Fruit fly (Drosophila melanogaster) Kc167 (cell line): ENCODE data around the gene Fas3.

Experiments
- Myc ChIP-seq: fragments of >200 bp; optimal IDR thresholded peaks from 2 replicates; lab custom pipeline; 2017; ENCODE audit warnings: missing external identifiers
- Sin3A ChIP-seq: fragments of >200 bp; optimal IDR thresholded peaks from 2 replicates; lab custom pipeline; 2018; ENCODE audit warnings: missing external identifiers
- h ChIP-seq: fragments of >200 bp; optimal IDR thresholded peaks from 3 replicates; lab custom pipeline; 2018; ENCODE audit warnings: missing external identifiers
- insv ChIP-seq: fragments of >200 bp; optimal IDR thresholded peaks from 3 replicates; lab custom pipeline; 2018; ENCODE audit warnings: missing external identifiers
- psq ChIP-seq: fragments of >200 bp; optimal IDR thresholded peaks from 2 replicates; lab custom pipeline; 2017; ENCODE audit warnings: missing external identifiers
- ttk ChIP-seq: sonication (Bioruptor generic); optimal IDR thresholded peaks from 2 replicates; lab custom pipeline; 2017; ENCODE audit warnings: missing external identifiers

The Fas3 gene

DNA sequence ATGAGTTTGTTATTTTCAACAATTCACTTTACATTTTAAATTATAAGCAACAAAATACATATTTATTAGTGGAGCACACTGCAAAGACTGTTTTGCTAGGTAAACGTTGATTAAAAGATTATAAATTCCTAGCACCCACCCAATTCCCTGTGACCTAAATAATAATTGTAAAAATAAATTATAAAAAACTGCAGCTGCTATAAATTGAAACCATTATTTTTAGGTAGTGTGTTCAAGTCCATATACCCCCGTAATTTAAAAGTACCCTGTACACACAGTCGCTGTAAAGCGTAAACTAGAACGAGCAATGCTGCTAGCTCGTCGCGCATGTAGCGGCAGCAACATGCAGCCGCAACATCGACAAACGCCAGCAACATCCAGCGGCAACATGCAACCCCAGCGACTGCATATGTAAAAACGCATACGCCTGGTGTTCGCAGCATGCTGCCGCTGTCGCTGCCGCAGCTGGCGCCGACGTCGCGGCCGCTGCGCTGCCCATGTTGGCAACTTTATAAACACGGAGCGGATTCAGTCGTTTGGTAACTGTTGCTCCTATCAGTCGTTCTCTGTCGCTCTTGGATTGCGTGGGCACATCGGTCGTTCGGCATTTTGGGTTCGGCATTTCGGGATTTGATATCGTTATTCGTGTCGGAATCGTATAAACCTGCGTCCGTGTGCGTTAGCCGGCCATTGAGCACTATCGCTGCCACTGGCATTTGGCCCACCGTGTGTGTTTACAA is at the start of gene Fas3:
Gene Fas3, plus strand, starts transcription at position 526 of the 740 bp plus-strand sequence.
- no peak for TF ChIP-seq psq (lab: Kevin White, UChicago)
- TF ChIP-seq Myc (lab: Kevin White, UChicago): no peak
- no peak for TF ChIP-seq insv (lab: Kevin White, UChicago)
- no peak for TF ChIP-seq ttk (lab: Kevin White, UChicago)
- TF ChIP-seq h: no peak
- TF ChIP-seq Sin3A (lab: Kevin White, UChicago): no peak

DNA sequence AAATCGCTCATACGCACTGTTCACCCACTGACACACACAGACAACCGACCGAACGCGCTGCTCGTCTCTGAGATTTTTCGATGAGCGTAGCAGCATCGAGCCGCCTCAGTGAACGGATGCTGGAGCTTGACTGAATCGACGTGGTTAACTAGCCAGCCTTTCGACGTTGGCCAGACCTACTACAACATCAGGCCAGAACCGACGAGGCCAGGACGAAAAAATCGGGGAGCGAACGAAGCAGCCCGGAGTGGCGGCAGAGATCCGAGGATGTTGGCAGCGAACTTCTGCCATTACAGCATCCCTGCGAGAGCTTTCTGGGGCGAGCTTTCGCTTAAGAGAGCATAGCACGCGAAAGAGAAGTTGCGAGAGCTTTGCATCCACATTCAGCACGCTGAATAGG is 44.2 kb upstream of the Fas3 start, which contains the start of gene CG42750:
Gene CG42750, minus strand, starts transcription at position 108 of the 400 bp plus-strand sequence.
- no peak for TF ChIP-seq Sin3A (lab: Kevin White, UChicago)

DNA sequence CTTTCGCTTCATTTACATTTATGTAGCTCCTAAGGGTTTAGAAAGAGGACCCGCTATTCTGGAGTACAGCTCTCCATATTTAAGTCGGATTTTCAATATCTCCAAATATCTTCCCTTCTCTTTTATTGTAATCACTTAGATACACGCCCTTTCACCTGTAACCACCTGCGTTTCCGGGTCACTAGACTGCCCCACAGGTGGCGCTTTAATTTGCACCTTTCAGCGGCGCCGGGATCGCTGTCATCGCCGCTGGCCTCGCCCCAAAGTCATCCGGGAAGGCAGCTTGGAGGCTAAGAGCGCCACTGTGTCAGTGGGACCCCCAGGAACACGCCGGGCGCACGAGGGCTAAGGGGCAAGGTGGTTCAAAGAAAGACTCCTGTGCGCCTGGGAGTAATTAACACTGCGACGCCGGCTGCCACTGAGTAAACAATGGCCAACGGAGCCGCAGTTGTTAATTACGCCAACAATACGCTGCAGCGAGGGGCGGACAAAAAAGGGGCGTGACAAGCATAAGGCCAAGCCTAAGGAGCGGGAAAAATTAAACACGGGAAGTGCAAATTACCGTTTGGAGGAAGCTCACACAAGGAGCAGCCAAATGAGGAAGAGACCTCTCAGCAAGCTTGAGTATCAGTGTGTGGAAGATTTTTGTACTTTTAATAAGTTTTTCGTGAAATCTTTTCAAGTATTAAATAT is 35.6 kb upstream of the Fas3 start:
- no peak for TF ChIP-seq Myc (lab: Kevin White, UChicago)
- no peak for TF ChIP-seq ttk (lab: Kevin White, UChicago)
- TF ChIP-seq psq (lab: Kevin White, UChicago): no peak
- no peak for TF ChIP-seq h
- TF ChIP-seq Sin3A (lab: Kevin White, UChicago): no peak
- no peak for TF ChIP-seq insv (lab: Kevin White, UChicago)

DNA sequence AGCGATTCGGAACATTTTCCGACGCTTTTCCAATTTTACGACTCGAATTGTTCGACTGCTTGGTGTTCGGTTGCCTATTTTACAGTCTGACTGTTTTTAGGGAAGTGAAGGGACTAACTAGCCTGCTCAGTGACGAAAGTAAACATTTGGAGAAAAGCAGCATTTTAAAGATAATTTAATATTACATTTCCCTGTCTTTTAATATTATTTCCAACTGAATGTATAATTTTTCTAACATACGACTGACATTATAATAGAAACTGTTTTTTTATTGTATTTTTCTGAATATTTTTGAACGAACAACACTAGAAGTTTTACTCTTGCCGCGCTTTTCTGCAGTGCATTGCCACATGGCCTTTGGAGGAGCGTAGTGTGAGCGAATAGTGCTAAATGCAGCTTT is 34.3 kb upstream of the Fas3 start, which contains the start of gene CG31787:
Gene CG31787, minus strand, starts transcription at position 101 of the 400 bp plus-strand sequence.
- TF ChIP-seq h: no peak
- no peak for TF ChIP-seq ttk (lab: Kevin White, UChicago)
- TF ChIP-seq Sin3A (lab: Kevin White, UChicago): no peak
- no peak for TF ChIP-seq insv (lab: Kevin White, UChicago)
- no peak for TF ChIP-seq Myc (lab: Kevin White, UChicago)
- TF ChIP-seq psq (lab: Kevin White, UChicago): no peak

DNA sequence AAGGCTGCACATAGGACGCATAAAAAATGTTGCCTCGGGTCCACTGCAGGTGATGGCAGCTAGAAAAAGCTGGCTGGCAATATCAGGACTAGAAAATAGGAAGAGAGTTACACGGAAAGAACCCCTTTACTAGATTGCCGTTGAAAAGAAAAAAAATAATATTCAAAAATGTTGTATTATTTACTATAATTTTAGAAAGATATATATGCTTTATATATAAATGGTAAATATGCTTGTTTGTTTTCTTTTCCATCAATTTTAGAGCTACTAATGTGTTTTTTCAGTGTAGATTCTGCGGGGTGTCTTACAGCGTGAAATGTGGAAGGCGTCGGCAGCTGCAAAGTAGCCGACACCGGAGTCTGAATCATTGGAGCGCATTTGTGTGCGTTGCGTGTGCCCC is 32.7 kb upstream of the Fas3 start:
- TF ChIP-seq insv (lab: Kevin White, UChicago) (no peak), psq (lab: Kevin White, UChicago) (no peak), h (no peak), ttk (lab: Kevin White, UChicago) (no peak), Sin3A (lab: Kevin White, UChicago) (no peak), Myc (lab: Kevin White, UChicago) (no peak)

DNA sequence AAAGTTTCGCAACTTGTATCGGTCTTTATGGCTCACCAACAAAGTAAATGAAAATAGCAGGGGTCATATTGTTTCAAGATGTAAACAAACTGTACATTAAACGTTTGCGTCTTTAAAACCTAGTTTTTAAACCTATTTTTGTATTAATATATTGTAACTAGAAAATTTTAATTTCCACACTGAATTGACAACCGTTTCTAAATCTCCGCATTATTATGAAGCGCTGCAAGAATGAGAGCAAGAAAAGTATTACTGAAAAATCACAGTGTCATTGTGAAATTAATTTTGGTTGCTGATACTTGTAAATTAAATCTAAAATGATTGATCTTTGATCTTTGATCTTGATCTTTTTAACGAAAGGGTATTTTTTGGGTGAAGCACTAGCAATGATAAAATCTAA is 28.5 kb upstream of the Fas3 start, which contains the start of gene CG43362:
Gene CG43362, minus strand, starts transcription at position 101 of the 400 bp plus-strand sequence.
- no peak for TF ChIP-seq h
- no peak for TF ChIP-seq ttk (lab: Kevin White, UChicago)
- TF ChIP-seq Myc (lab: Kevin White, UChicago): no peak
- no peak for TF ChIP-seq psq (lab: Kevin White, UChicago)
- no peak for TF ChIP-seq insv (lab: Kevin White, UChicago)
- TF ChIP-seq Sin3A (lab: Kevin White, UChicago): no peak

DNA sequence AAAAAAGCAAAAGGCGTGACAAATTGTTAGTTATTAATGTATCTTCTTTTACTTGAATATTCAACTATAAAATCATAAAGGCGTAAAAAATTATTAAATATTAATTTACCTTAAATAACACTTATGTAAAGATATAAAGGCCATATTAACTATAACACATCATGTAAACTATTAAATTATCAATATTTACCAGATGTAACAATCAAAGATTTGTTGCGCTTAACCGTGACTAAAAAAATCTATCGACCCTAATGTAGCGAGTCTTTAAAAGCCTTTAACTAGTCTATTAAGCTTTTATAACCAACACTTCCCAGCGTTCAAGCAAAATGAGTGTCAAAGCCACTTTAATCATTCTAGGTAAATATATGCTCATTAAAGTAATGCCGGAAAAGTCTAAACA is 27.7 kb upstream of the Fas3 start, which contains the start of gene Sfp36F:
Gene Sfp36F, plus strand, starts transcription at position 301 of the 400 bp plus-strand sequence.
- TF ChIP-seq h (no peak), psq (lab: Kevin White, UChicago) (no peak), ttk (lab: Kevin White, UChicago) (no peak)

DNA sequence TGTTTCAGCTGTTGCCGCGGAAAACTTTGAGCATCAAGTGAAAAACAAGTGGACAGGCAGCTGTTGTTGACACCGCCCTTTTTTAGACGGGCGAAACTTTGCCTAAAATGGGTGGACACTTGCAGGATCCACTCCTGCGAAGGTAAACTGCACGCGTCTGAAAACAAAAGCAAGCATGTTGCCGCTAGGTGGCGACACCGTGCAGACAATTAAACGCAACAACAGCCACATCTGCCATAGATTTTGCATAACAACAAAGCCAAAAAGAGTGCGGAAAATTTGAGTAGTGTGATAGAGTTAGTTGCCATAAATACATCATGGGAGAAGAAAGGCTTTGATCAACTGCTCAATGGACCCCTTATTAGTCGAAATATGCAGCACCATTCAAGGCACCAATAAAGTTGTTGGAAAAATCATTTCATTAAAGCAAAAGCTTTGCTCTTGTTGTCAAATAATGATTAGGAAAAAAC is 25.4 kb upstream of the Fas3 start, which contains the start of gene CG5790:
Gene CG5790, plus strand, starts transcription at position 420 of the 470 bp plus-strand sequence.
- no peak for TF ChIP-seq Sin3A (lab: Kevin White, UChicago)

DNA sequence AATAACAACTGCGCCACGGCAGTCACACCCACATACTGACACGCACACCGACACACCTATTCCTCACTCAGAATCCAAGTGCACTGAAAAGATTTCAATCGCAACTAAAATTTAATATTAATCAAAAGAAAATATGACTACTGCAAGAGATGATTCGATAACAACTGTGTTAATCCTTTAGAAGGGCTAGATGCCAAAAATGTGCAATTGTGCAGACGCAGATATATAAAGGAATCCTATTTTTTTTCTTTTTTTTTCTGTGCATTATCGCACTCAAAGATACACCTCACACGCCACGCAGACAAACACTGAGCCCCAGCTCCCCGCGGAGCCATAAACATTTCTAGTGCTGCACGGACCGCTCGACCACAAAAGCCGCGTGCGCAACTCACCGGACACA is 21.4 kb upstream of the Fas3 start:
- no peak for TF ChIP-seq ttk (lab: Kevin White, UChicago)
- no peak for TF ChIP-seq Sin3A (lab: Kevin White, UChicago)
- no peak for TF ChIP-seq insv (lab: Kevin White, UChicago)
- TF ChIP-seq psq (lab: Kevin White, UChicago): no peak
- TF ChIP-seq Myc (lab: Kevin White, UChicago): no peak
- TF ChIP-seq h: no peak

DNA sequence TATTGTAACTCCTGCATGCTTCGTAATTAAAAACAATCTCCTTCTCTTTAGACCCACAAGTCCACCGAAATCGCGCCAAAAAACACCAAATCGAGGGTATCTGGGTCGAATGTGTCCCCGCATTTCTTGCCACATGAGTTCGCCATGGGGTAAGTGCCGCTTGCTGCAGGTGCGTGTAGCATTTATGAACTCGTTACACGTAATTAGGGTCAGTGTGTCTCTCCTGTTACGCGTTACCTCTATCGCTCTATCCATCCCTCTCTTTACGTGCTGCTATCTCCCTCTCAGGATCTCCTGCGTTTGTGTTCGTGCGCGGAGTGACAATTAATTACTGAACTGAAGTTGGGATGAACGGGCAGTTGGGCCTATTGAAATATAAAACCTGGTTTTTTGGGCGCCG is 17.1 kb upstream of the Fas3 start:
- TF ChIP-seq insv (lab: Kevin White, UChicago) (no peak), Myc (lab: Kevin White, UChicago) (no peak), Sin3A (lab: Kevin White, UChicago) (no peak), psq (lab: Kevin White, UChicago) (no peak), h (no peak), ttk (lab: Kevin White, UChicago) (no peak)

DNA sequence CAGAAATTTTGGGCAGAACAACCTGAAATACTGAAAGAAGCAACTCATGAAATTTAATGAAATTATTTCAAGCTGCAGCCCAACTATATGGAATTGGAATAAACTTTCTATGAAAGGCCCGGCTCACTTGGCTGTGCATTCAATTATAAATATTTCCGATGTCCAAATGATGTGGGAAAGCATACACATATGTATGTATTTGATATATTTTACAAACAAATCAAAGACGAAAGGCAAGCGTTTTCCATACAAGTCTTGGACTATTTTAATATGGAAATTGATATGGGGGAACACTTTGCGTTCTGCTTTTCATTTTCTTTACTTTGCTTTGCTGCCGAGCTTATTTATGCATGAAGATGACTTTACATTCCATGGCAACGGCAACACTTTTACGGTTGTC is 15.4 kb upstream of the Fas3 start:
- TF ChIP-seq insv (lab: Kevin White, UChicago) (no peak), ttk (lab: Kevin White, UChicago) (no peak), Myc (lab: Kevin White, UChicago) (no peak), h (no peak)
